Fruit fly (Drosophila melanogaster): ENCODE results near the gene Nulp1.
A peak's percentile ranks its signal among the peaks of the same experiment; 100 is the strongest.

- TF ChIP-seq Dfd (GFP tag; optimal IDR thresholded peaks at IDR 0.05) (no peak), psq (GFP tag; optimal IDR thresholded peaks at IDR 0.05) (no peak), Hr78 (GFP tag; optimal IDR thresholded peaks at IDR 0.05) (no peak), GATAd (GFP tag; optimal IDR thresholded peaks at IDR 0.05) (no peak), Mio (GFP tag; optimal IDR thresholded peaks at IDR 0.05) (no peak), ey (GFP tag; optimal IDR thresholded peaks at IDR 0.05) (no peak), Jra (GFP tag; optimal IDR thresholded peaks at IDR 0.05) (no peak), OdsH (GFP tag; optimal IDR thresholded peaks at IDR 0.05) (no peak), Rel (GFP tag; optimal IDR thresholded peaks at IDR 0.05) (peak; percentile 76), Rel (tag; optimal IDR thresholded peaks at IDR 0.05) (no peak), sv (GFP tag; optimal IDR thresholded peaks at IDR 0.05) (no peak), fru (GFP tag; optimal IDR thresholded peaks at IDR 0.05) (no peak)
Measured at dm6 chr3L:8151727-8152199, 41.6 kb downstream of the Nulp1 start, which contains the start of gene CG13676.

Data from whole organism, wandering third instar larva.